Worm (Caenorhabditis elegans): ENCODE data around the gene str-185.

DNA sequence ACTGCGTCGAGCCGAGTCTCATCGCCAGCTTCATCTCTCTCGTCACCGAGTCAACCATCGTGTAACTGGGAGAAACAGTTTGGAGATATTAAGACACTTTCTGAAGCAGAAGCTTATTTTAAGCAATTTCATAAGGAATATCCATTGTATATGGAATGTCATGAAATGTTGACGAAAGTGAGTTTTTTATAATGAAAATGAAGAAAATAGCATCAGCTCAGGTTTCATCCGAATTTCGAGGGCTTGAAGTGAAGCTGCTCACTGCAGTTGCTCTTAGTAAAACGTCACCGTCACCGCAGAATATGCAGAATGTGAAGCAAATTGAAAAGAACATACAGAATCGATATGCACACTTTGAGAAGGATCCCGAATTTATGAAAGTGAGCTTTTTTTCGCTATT is 16.7 kb downstream of the str-185 start:
- TF ChIP-seq B0261.1 (tag; optimal IDR thresholded peaks at IDR 0.05) (no peak), mel-28 (tag; optimal IDR thresholded peaks at IDR 0.05; ENCODE audit: borderline replicate concordance) (no peak), let-607 (tag; optimal IDR thresholded peaks at IDR 0.05) (no peak), F57A8.1 (GFP tag; optimal IDR thresholded peaks at IDR 0.05) (no peak)
